Fruit fly (Drosophila melanogaster): Measurements from ENCODE around the gene Arpc3B.
A peak's percentile ranks its signal among the peaks of the same experiment; 100 is the strongest.

Gene Arpc3B

dm6 chrX:17123545-17124203 is 18.0 kb upstream of the Arpc3B start (continued):
- TF ChIP-seq CG10147 (GFP tag; optimal IDR thresholded peaks at IDR 0.05) = peak; percentile 69
- TF ChIP-seq CG4854 (GFP tag; optimal IDR thresholded peaks at IDR 0.05) = peak; percentile 44
- TF ChIP-seq CG8478 (optimal IDR thresholded peaks at IDR 0.05) = no peak
- TF ChIP-seq sd (tag; optimal IDR thresholded peaks at IDR 0.05) = peak; percentile 32
- no peak for TF ChIP-seq bbx (GFP tag; IDR thresholded peaks at IDR 0.05; ENCODE audit: partially characterized antibody)
- TF ChIP-seq CG3281 (GFP tag; optimal IDR thresholded peaks at IDR 0.05) = peak; percentile 71
- peak; percentile 64; the same call in 2 of the 3 replicates for TF ChIP-seq Dbx (GFP tag; IDR thresholded peaks at IDR 0.05)
- TF ChIP-seq pb (GFP tag; optimal IDR thresholded peaks at IDR 0.05) = no peak
- TF ChIP-seq ATbp (GFP tag; optimal IDR thresholded peaks at IDR 0.05) = peak; percentile 47
- no peak for TF ChIP-seq Nf-YC (tag; optimal IDR thresholded peaks at IDR 0.05)
- TF ChIP-seq fd3F (GFP tag; optimal IDR thresholded peaks at IDR 0.05) = peak; percentile 64
- TF ChIP-seq CG3065 (GFP tag; optimal IDR thresholded peaks at IDR 0.05) = no peak
- TF ChIP-seq slou (GFP tag; optimal IDR thresholded peaks at IDR 0.05) = peak; percentile 30
- peak; percentile 61 for TF ChIP-seq CG6854 (GFP tag; optimal IDR thresholded peaks at IDR 0.05)
- no peak for TF ChIP-seq p53 (GFP tag; optimal IDR thresholded peaks at IDR 0.05)
- peak; percentile 64 for TF ChIP-seq CG17385 (GFP tag; optimal IDR thresholded peaks at IDR 0.05)
- peak; percentile 62; the same call in 1 of the 2 replicates for TF ChIP-seq Atf6 (GFP tag; IDR thresholded peaks at IDR 0.05)
- peak; percentile 56 for TF ChIP-seq CG8388 (GFP tag; optimal IDR thresholded peaks at IDR 0.05)
- TF ChIP-seq gt (GFP tag; IDR thresholded peaks at IDR 0.05) = no peak
- TF ChIP-seq CG14050 (GFP tag; IDR thresholded peaks at IDR 0.05) = peak; percentile 73; the same call in 2 of the 3 replicates
- no peak for TF ChIP-seq hth (optimal IDR thresholded peaks at IDR 0.05)
- no peak for TF ChIP-seq CG2129 (GFP tag; IDR thresholded peaks at IDR 0.05; ENCODE audit: partially characterized antibody)
- peak; percentile 13 for TF ChIP-seq trh (GFP tag; optimal IDR thresholded peaks at IDR 0.05)
- TF ChIP-seq dmrt99B (tag; optimal IDR thresholded peaks at IDR 0.05) = peak; percentile 82
- TF ChIP-seq CG9817 (tag; optimal IDR thresholded peaks at IDR 0.05) = peak; percentile 72
- peak; percentile 69 for TF ChIP-seq CG17328 (GFP tag; IDR thresholded peaks at IDR 0.05)
- no peak for TF ChIP-seq D (optimal IDR thresholded peaks at IDR 0.05)
- TF ChIP-seq D (GFP tag; optimal IDR thresholded peaks at IDR 0.05) = peak; percentile 61
- peak; percentile 36 for TF ChIP-seq CG14710 (tag; optimal IDR thresholded peaks at IDR 0.05)
- TF ChIP-seq Antp (GFP tag; optimal IDR thresholded peaks at IDR 0.05) = peak; percentile 37
- no peak for TF ChIP-seq Hr39 (optimal IDR thresholded peaks at IDR 0.05)
- TF ChIP-seq en (GFP tag; optimal IDR thresholded peaks at IDR 0.05) = no peak
- TF ChIP-seq CG2875 (GFP tag; optimal IDR thresholded peaks at IDR 0.05) = peak; percentile 41
- TF ChIP-seq pho (GFP tag; optimal IDR thresholded peaks at IDR 0.05) = peak; percentile 66
- TF ChIP-seq CG16863 (GFP tag; optimal IDR thresholded peaks at IDR 0.05) = peak; percentile 36
- TF ChIP-seq CG17361 (GFP tag; IDR thresholded peaks at IDR 0.05) = peak; percentile 76; the same call in 2 of the 3 replicates
- no peak for TF ChIP-seq sc (optimal IDR thresholded peaks at IDR 0.05)
- TF ChIP-seq sc (GFP tag; optimal IDR thresholded peaks at IDR 0.05) = peak; percentile 4
- no peak for TF ChIP-seq CG2116 (GFP tag; optimal IDR thresholded peaks at IDR 0.05)
- TF ChIP-seq CG15601 (tag; optimal IDR thresholded peaks at IDR 0.05) = peak; percentile 43
- peak; percentile 81 for TF ChIP-seq grau (tag; optimal IDR thresholded peaks at IDR 0.05)
- TF ChIP-seq Dip3 (GFP tag; optimal IDR thresholded peaks at IDR 0.05) = peak; percentile 20
- peak; percentile 70; the same call in 1 of the 2 replicates for TF ChIP-seq CG6689 (GFP tag; IDR thresholded peaks at IDR 0.05)
- TF ChIP-seq ftz-f1 (GFP tag; optimal IDR thresholded peaks at IDR 0.05) = no peak
- no peak for TF ChIP-seq ham (GFP tag; IDR thresholded peaks at IDR 0.05)
- TF ChIP-seq h (optimal IDR thresholded peaks at IDR 0.05) = no peak
- 0 out of 2 replicates have a peak, but pooled peaks have one; percentile 19 for TF ChIP-seq gsb (GFP tag; IDR thresholded peaks at IDR 0.05)
- peak; percentile 37 for TF ChIP-seq CG2202 (tag; optimal IDR thresholded peaks at IDR 0.05)
- TF ChIP-seq CG4617 (GFP tag; optimal IDR thresholded peaks at IDR 0.05; ENCODE audit: borderline replicate concordance) = no peak
- no peak for TF ChIP-seq chn (GFP tag; optimal IDR thresholded peaks at IDR 0.05)
- TF ChIP-seq pros (GFP tag; optimal IDR thresholded peaks at IDR 0.05) = no peak
- peak; percentile 61 for TF ChIP-seq NfI (GFP tag; optimal IDR thresholded peaks at IDR 0.05)

All from whole organism, embryonic.